Fruit fly (Drosophila melanogaster) whole organism, embryonic: Measurements from ENCODE around the gene CG10232.

ENCODE experiments used
- Awh ChIP-seq: fragments of 200-800 bp; sonication (Bioruptor generic); IDR thresholded peaks from 2 replicates; pipeline ENCODE4, ENCODE4 v1.3.6; 2022; ENCODE audit warnings: missing biosample characterization, missing genetic modification characterization
- B-H2 ChIP-seq: fragments of 200-800 bp; sonication (Bioruptor generic); optimal IDR thresholded peaks from 2 replicates; lab custom pipeline; 2018; ENCODE audit warnings: missing biosample characterization, mild to moderate bottlenecking, missing genetic modification characterization
- Bgb ChIP-seq: fragments of 200-800 bp; sonication (Bioruptor generic); IDR thresholded peaks from 2 replicates; pipeline ENCODE4 v1.3.6; 2022; ENCODE audit warnings: missing biosample characterization, missing genetic modification characterization; ENCODE audit not compliant: partially characterized antibody
- CG10366 ChIP-seq: fragments of 200-800 bp; sonication (Bioruptor generic); IDR thresholded peaks from 2 replicates; pipeline ENCODE4 v1.3.6; 2022; ENCODE audit warnings: missing biosample characterization, missing genetic modification characterization
- CG10431 ChIP-seq: fragments of 200-800 bp; sonication (Bioruptor generic); optimal IDR thresholded peaks from 3 replicates; lab custom pipeline; 2018; ENCODE audit warnings: missing biosample characterization, mild to moderate bottlenecking, missing genetic modification characterization
- CG10565 ChIP-seq: fragments of 200-800 bp; sonication (Bioruptor generic); optimal IDR thresholded peaks from 3 replicates; lab custom pipeline; 2016; ENCODE audit warnings: missing biosample characterization, mild to moderate bottlenecking, missing genetic modification characterization
- CG11696 ChIP-seq: fragments of 200-800 bp; sonication (Bioruptor generic); IDR thresholded peaks from 2 replicates; pipeline ENCODE4 v1.3.6; 2022; ENCODE audit warnings: missing biosample characterization, missing genetic modification characterization
- CG12236 ChIP-seq: fragments of 200-800 bp; sonication (Bioruptor generic); optimal IDR thresholded peaks from 2 replicates; lab custom pipeline; 2016; ENCODE audit warnings: missing biosample characterization, missing genetic modification characterization
- CG12659 ChIP-seq: fragments of 200-800 bp; sonication (Bioruptor generic); optimal IDR thresholded peaks from 3 replicates; lab custom pipeline; 2017; ENCODE audit warnings: mild to moderate bottlenecking, missing biosample characterization, missing genetic modification reagents, missing genetic modification characterization
- CG13775 ChIP-seq: fragments of 200-800 bp; sonication (Bioruptor generic); optimal IDR thresholded peaks from 3 replicates; lab custom pipeline; 2017; ENCODE audit warnings: missing biosample characterization, mild to moderate bottlenecking, missing genetic modification characterization
- CG15011 ChIP-seq: fragments of 200-800 bp; sonication (Bioruptor generic); optimal IDR thresholded peaks from 3 replicates; lab custom pipeline; 2018; ENCODE audit warnings: missing biosample characterization, mild to moderate bottlenecking, missing genetic modification characterization
- CG15514 ChIP-seq: fragments of 200-800 bp; sonication (Bioruptor generic); optimal IDR thresholded peaks from 3 replicates; lab custom pipeline; 2017; ENCODE audit warnings: missing biosample characterization, missing genetic modification characterization, mild to moderate bottlenecking, moderate library complexity, missing genetic modification reagents
- CG15601 ChIP-seq: fragments of 200-800 bp; sonication (Bioruptor generic); optimal IDR thresholded peaks from 3 replicates; lab custom pipeline; 2019; ENCODE audit warnings: missing biosample characterization, mild to moderate bottlenecking, missing genetic modification characterization, moderate library complexity
- CG17829 ChIP-seq: fragments of 200-800 bp; optimal IDR thresholded peaks from 2 replicates; lab custom pipeline; 2019; ENCODE audit warnings: missing biosample characterization, mild to moderate bottlenecking, missing genetic modification characterization, moderate library complexity
- CG32532 ChIP-seq: fragments of 200-800 bp; sonication (Bioruptor generic); IDR thresholded peaks from 2 replicates; pipeline ENCODE4 v1.3.6; 2022; ENCODE audit warnings: missing biosample characterization, missing genetic modification characterization
- CG4360 ChIP-seq: fragments of 200-800 bp; sonication (Bioruptor generic); IDR thresholded peaks from 2 replicates; pipeline ENCODE4 v1.3.6; 2022; ENCODE audit warnings: missing biosample characterization, missing genetic modification characterization
- CG4404 ChIP-seq: fragments of 200-800 bp; sonication (Bioruptor generic); IDR thresholded peaks from 2 replicates; pipeline ENCODE4 v1.3.6; 2022; ENCODE audit warnings: missing biosample characterization, missing genetic modification characterization
- CG6791 ChIP-seq: fragments of 200-800 bp; sonication (Bioruptor generic); IDR thresholded peaks from 3 replicates; pipeline ENCODE4 v1.3.6; 2022; ENCODE audit warnings: missing biosample characterization, missing genetic modification characterization; ENCODE audit not compliant: partially characterized antibody
- CG7786 ChIP-seq: fragments of 200-800 bp; sonication (Bioruptor generic); optimal IDR thresholded peaks from 2 replicates; lab custom pipeline; 2016; ENCODE audit warnings: missing biosample characterization, missing genetic modification characterization
- CG8765 ChIP-seq: fragments of 200-800 bp; sonication (Bioruptor generic); IDR thresholded peaks from 2 replicates; pipeline ENCODE4 v1.3.6; 2022; ENCODE audit warnings: missing biosample characterization, missing genetic modification characterization
- D ChIP-seq, 2 experiments: fragments of 200-800 bp in 1 of 2; fragments of >200 bp in 1 of 2; sonication (Bioruptor generic) in 1 of 2; optimal IDR thresholded peaks; 2 replicates in 1 of 2; 3 replicates in 1 of 2; lab custom pipeline; 2017; ENCODE audit warnings: mild to moderate bottlenecking in 1 of 2, missing biosample characterization in 1 of 2, missing genetic modification characterization in 1 of 2, missing genetic modification reagents in 1 of 2
- Dfd ChIP-seq, 2 experiments: fragments of >200 bp; optimal IDR thresholded peaks; 2 replicates each; lab custom pipeline; 2017; ENCODE audit warnings: missing biosample characterization in 2 of 2, missing genetic modification characterization in 2 of 2
- Kr ChIP-seq: fragments of 200-800 bp; sonication (Bioruptor generic); optimal IDR thresholded peaks from 2 replicates; lab custom pipeline; 2017; ENCODE audit warnings: missing biosample characterization, mild to moderate bottlenecking, missing genetic modification characterization
- Lim3 ChIP-seq: fragments of 200-800 bp; sonication (Bioruptor generic); IDR thresholded peaks from 2 replicates; pipeline ENCODE4 v1.3.6; 2022; ENCODE audit warnings: missing biosample characterization, missing genetic modification characterization
- Myb ChIP-seq: fragments of 200-800 bp; sonication (Bioruptor generic); optimal IDR thresholded peaks from 2 replicates; lab custom pipeline; 2016; ENCODE audit warnings: missing biosample characterization, missing genetic modification characterization
- NC2β ChIP-seq: fragments of 200-800 bp; sonication (Bioruptor generic); optimal IDR thresholded peaks from 2 replicates; lab custom pipeline; 2016; ENCODE audit warnings: missing biosample characterization, missing genetic modification characterization
- Six4 ChIP-seq: fragments of 200-800 bp; sonication (Bioruptor generic); optimal IDR thresholded peaks from 2 replicates; lab custom pipeline; 2016; ENCODE audit warnings: missing biosample characterization, missing genetic modification characterization
- Trl ChIP-seq, 3 experiments: fragments of >200 bp in 2 of 3; fragments of 200-800 bp in 1 of 3; sonication (Bioruptor generic) in 1 of 3; optimal IDR thresholded peaks; 2 replicates in 1 of 3; 3 replicates in 2 of 3; lab custom pipeline; 2016 to 2017; ENCODE audit warnings: missing biosample characterization in 1 of 3, missing genetic modification characterization in 1 of 3
- az2 ChIP-seq: fragments of 200-800 bp; sonication (Bioruptor generic); optimal IDR thresholded peaks from 3 replicates; lab custom pipeline; 2016; ENCODE audit warnings: missing biosample characterization, missing genetic modification characterization
- chm ChIP-seq: fragments of 200-800 bp; sonication (Bioruptor generic); IDR thresholded peaks from 2 replicates; pipeline ENCODE4 v1.3.6; 2022; ENCODE audit warnings: missing biosample characterization, missing genetic modification characterization
- ci ChIP-seq: fragments of 200-800 bp; sonication (Bioruptor generic); IDR thresholded peaks from 3 replicates; pipeline ENCODE4 v1.3.6; 2022; ENCODE audit warnings: missing biosample characterization, missing genetic modification characterization
- da ChIP-seq: fragments of 200-800 bp; sonication (Bioruptor generic); optimal IDR thresholded peaks from 2 replicates; lab custom pipeline; 2016; ENCODE audit warnings: missing biosample characterization, missing genetic modification characterization
- dan ChIP-seq: fragments of 200-800 bp; sonication (Bioruptor generic); IDR thresholded peaks from 2 replicates; pipeline ENCODE4 v1.3.6; 2022; ENCODE audit warnings: missing biosample characterization, missing genetic modification characterization
- dmrt11E ChIP-seq: fragments of 200-800 bp; sonication (Bioruptor generic); optimal IDR thresholded peaks from 3 replicates; lab custom pipeline; 2018; ENCODE audit warnings: missing biosample characterization, mild to moderate bottlenecking, missing genetic modification characterization, moderate library complexity
- emc ChIP-seq: fragments of 200-800 bp; sonication (Bioruptor generic); optimal IDR thresholded peaks from 2 replicates; lab custom pipeline; 2016; ENCODE audit warnings: missing biosample characterization, missing genetic modification characterization
- fd3F ChIP-seq: fragments of 200-800 bp; sonication (Bioruptor generic); optimal IDR thresholded peaks from 2 replicates; lab custom pipeline; 2018; ENCODE audit warnings: missing biosample characterization, mild to moderate bottlenecking, missing genetic modification characterization, moderate library complexity
- fru ChIP-seq: fragments of >200 bp; optimal IDR thresholded peaks from 2 replicates; lab custom pipeline; 2017
- ftz-f1 ChIP-seq: fragments of 200-800 bp; sonication (Bioruptor generic); optimal IDR thresholded peaks from 2 replicates; lab custom pipeline; 2016; ENCODE audit warnings: missing biosample characterization, missing genetic modification characterization
- gcm2 ChIP-seq: fragments of 200-800 bp; sonication (Bioruptor generic); optimal IDR thresholded peaks from 2 replicates; lab custom pipeline; 2016; ENCODE audit warnings: missing biosample characterization, missing genetic modification characterization
- hb ChIP-seq: fragments of 200-800 bp; sonication (Bioruptor generic); IDR thresholded peaks from 3 replicates; pipeline ENCODE4 v1.3.6; 2022; ENCODE audit warnings: missing biosample characterization, missing genetic modification characterization; ENCODE audit not compliant: partially characterized antibody
- hth ChIP-seq: fragments of >200 bp; optimal IDR thresholded peaks from 2 replicates; lab custom pipeline; 2017; ENCODE audit warnings: inconsistent platforms
- jumu ChIP-seq: fragments of 200-800 bp; sonication (Bioruptor generic); optimal IDR thresholded peaks from 3 replicates; lab custom pipeline; 2016; ENCODE audit warnings: missing biosample characterization, missing genetic modification characterization
- nerfin-2 ChIP-seq: fragments of 200-800 bp; sonication (Bioruptor generic); IDR thresholded peaks from 2 replicates; pipeline ENCODE4 v1.3.6; 2022; ENCODE audit warnings: missing biosample characterization, missing genetic modification characterization; ENCODE audit not compliant: partially characterized antibody
- phol ChIP-seq: fragments of 200-800 bp; sonication (Bioruptor generic); optimal IDR thresholded peaks from 3 replicates; lab custom pipeline; 2018; ENCODE audit warnings: missing biosample characterization, mild to moderate bottlenecking, missing genetic modification characterization, moderate library complexity
- ranshi ChIP-seq: fragments of 200-800 bp; sonication (Bioruptor generic); IDR thresholded peaks from 2 replicates; pipeline ENCODE4 v1.3.6; 2022; ENCODE audit warnings: missing biosample characterization, missing genetic modification characterization
- sens ChIP-seq: fragments of 200-800 bp; sonication (Bioruptor generic); peaks from one replicate; lab custom pipeline; 2016; ENCODE audit warnings: missing biosample characterization, missing genetic modification characterization
- trem ChIP-seq: fragments of 200-800 bp; optimal IDR thresholded peaks from 3 replicates; lab custom pipeline; 2019; ENCODE audit warnings: missing biosample characterization, mild to moderate bottlenecking, missing genetic modification characterization, moderate library complexity
- ttk ChIP-seq: fragments of 200-800 bp; sonication (Bioruptor generic); IDR thresholded peaks from 2 replicates; pipeline ENCODE4 v2.1.2; 2022; ENCODE audit warnings: missing biosample characterization, missing genetic modification characterization
- z ChIP-seq: fragments of 200-800 bp; sonication (Bioruptor generic); IDR thresholded peaks from 3 replicates; pipeline ENCODE4 v1.3.6; 2022; ENCODE audit warnings: missing biosample characterization, missing genetic modification characterization

CG10232 gene

DNA sequence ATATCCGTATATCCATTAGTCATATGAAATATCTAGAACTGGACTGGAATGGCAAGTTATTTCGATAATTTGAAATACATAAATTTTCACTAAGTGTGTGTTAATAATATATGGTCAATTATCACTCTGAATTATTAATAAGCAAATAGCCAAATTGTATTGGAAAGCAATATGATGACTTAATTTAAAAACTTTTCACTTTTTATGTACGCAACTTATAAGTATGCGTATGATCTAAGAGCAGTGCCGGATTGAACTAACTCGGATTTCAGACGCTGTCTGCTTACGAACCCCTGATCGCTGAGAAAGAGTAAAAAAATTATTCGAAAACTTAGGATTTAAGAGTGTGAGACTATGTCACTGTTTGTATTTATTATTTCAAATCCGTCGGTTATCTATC lies at the start of gene CG10232:
Gene CG10232 (minus strand): TSS at position 101 of the 400 bp plus-strand sequence.
- TF ChIP-seq CG32532 (GFP tag; lab: Robert Waterston, UW) (no peak), dan (GFP tag; lab: Robert Waterston, UW) (no peak), CG10565 (GFP tag; lab: Kevin White, UChicago) (no peak), ftz-f1 (no peak), sens (GFP tag; lab: Kevin White, UChicago) (no peak), z (no peak), CG8765 (GFP tag; lab: Robert Waterston, UW) (no peak)

DNA sequence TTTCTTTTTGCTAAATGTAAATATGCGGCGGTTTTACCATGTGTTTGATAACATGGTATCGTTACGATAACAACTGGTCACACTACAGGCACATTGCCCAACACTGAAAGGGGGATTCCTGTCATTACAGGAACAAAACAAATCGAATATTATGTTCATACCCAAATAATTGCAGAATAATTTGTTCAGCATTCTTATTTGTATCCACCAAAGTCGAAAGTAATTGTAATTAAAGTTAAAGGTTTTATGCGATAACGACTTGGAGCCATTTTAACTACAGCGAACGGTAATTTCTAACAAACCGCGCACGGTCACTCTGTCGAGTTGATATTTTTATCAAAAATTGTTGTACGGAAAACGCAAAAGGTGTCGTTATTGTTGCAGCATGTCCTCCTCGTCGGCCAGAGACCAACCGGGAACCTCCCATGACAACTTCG lies 46.0 kb upstream of the CG10232 start, which contains the start of the genes CG10214 and CG10375:
Gene CG10214 (minus strand): TSS at position 72 of the 437 bp plus-strand sequence.
Gene CG10375 (plus strand): TSS at position 296 of the 437 bp plus-strand sequence.
- TF ChIP-seq CG13775 (GFP tag; lab: Kevin White, UChicago) (peak; percentile 62), trem (peak; percentile 90), gcm2 (peak; percentile 24), CG15514 (peak; percentile 72), CG6791 (GFP tag; lab: Robert Waterston, UW) (no peak), da (peak; percentile 71), ci (GFP tag; lab: Robert Waterston, UW) (peak; percentile 88), fru (lab: Kevin White, UChicago) (no peak), ranshi (GFP tag; lab: Robert Waterston, UW) (peak; percentile 36; the same call in 1 of the 2 replicates), CG10366 (GFP tag; lab: Robert Waterston, UW) (peak; percentile 42; the same call in 1 of the 2 replicates), Myb (peak; percentile 85), NC2β (GFP tag; lab: Kevin White, UChicago) (peak; percentile 83), CG12659 (GFP tag; lab: Kevin White, UChicago) (peak; percentile 92), CG11696 (GFP tag; lab: Robert Waterston, UW) (no peak), Kr (GFP tag; lab: Kevin White, UChicago) (no peak), fd3F (peak; percentile 42), emc (GFP tag; lab: Kevin White, UChicago) (peak; percentile 37), CG4404 (peak; percentile 43; the same call in 1 of the 2 replicates), CG17829 (tag; lab: Kevin White, UChicago) (peak; percentile 81), ttk (peak; percentile 52), az2 (GFP tag; lab: Kevin White, UChicago) (peak; percentile 70), CG15011 (GFP tag; lab: Kevin White, UChicago) (no peak), Bgb (GFP tag; lab: Robert Waterston, UW) (no peak; the same call in 1 of the 2 replicates), CG4360 (GFP tag; lab: Robert Waterston, UW) (no peak), CG10431 (no peak), jumu (peak; percentile 84), chm (GFP tag; lab: Robert Waterston, UW) (no peak), hth (lab: Kevin White, UChicago) (no peak), Six4 (GFP tag; lab: Kevin White, UChicago) (peak; percentile 65), hb (GFP tag; lab: Robert Waterston, UW) (no peak), CG15601 (peak; percentile 66), CG12236 (GFP tag; lab: Kevin White, UChicago) (peak; percentile 13), Trl (optimal IDR thresholded peaks at IDR 0.05; lab: Kevin White, UChicago) (no peak), Trl (GFP tag; optimal IDR thresholded peaks at IDR 0.05; lab: Kevin White, UChicago) (peak; percentile 88), CG7786 (GFP tag; lab: Kevin White, UChicago) (peak; percentile 81), Lim3 (GFP tag; lab: Robert Waterston, UW) (no peak), Awh (GFP tag; lab: Robert Waterston, UW) (peak; percentile 18; the same call in 1 of the 2 replicates), B-H2 (GFP tag; lab: Kevin White, UChicago) (peak; percentile 53), dmrt11E (tag; lab: Kevin White, UChicago) (peak; percentile 64), phol (peak; percentile 98), Dfd (GFP tag; optimal IDR thresholded peaks at IDR 0.05; lab: Kevin White, UChicago) (no peak), D (optimal IDR thresholded peaks at IDR 0.05; lab: Kevin White, UChicago) (no peak), D (GFP tag; optimal IDR thresholded peaks at IDR 0.05; lab: Kevin White, UChicago) (no peak), nerfin-2 (GFP tag; lab: Robert Waterston, UW) (no peak), ftz-f1 (peak; percentile 25)
